Fruit fly (Drosophila melanogaster): ENCODE data around the gene CG7560.

Gene CG7560

dm6 chr3L:11416495-11417272 is 8.3 kb upstream of the CG7560 start (continued):
- TF ChIP-seq CG2875 (GFP tag; optimal IDR thresholded peaks at IDR 0.05), result peak; percentile 89
- TF ChIP-seq maf-S (GFP tag; optimal IDR thresholded peaks at IDR 0.05), result peak; percentile 81
- TF ChIP-seq Dip2 (GFP tag; IDR thresholded peaks at IDR 0.05), result peak; percentile 49
- TF ChIP-seq Sox100B (GFP tag; optimal IDR thresholded peaks at IDR 0.05), result peak; percentile 78
- TF ChIP-seq CG11560 (tag; IDR thresholded peaks at IDR 0.05), result peak; percentile 46; the same call in 2 of the 3 replicates
- TF ChIP-seq CG32532 (GFP tag; IDR thresholded peaks at IDR 0.05), result peak; percentile 80
- TF ChIP-seq Tbp (GFP tag; optimal IDR thresholded peaks at IDR 0.05), result no peak
- no peak for TF ChIP-seq schlank (tag; optimal IDR thresholded peaks at IDR 0.05)
- TF ChIP-seq disco-r (GFP tag; optimal IDR thresholded peaks at IDR 0.05), result peak; percentile 70
- peak; percentile 72 for TF ChIP-seq tio (GFP tag; optimal IDR thresholded peaks at IDR 0.05)
- peak; percentile 86 for TF ChIP-seq sob (GFP tag; IDR thresholded peaks at IDR 0.05)
- TF ChIP-seq CG3281 (GFP tag; optimal IDR thresholded peaks at IDR 0.05), result no peak
- peak; percentile 57 for TF ChIP-seq Atf6 (GFP tag; IDR thresholded peaks at IDR 0.05)
- peak; percentile 88 for TF ChIP-seq btn (GFP tag; optimal IDR thresholded peaks at IDR 0.05)
- peak; percentile 92 for TF ChIP-seq jumu (GFP tag; optimal IDR thresholded peaks at IDR 0.05)
- peak; percentile 58 for TF ChIP-seq Mad (GFP tag; optimal IDR thresholded peaks at IDR 0.05)
- TF ChIP-seq CG1832 (GFP tag; optimal IDR thresholded peaks at IDR 0.05), result no peak
- TF ChIP-seq CG16815 (GFP tag; optimal IDR thresholded peaks at IDR 0.05), result peak; percentile 64
- peak; percentile 76 for TF ChIP-seq CG8281 (tag; optimal IDR thresholded peaks at IDR 0.05)
- peak; percentile 45; the same call in 2 of the 3 replicates for TF ChIP-seq CG17361 (GFP tag; IDR thresholded peaks at IDR 0.05)
- TF ChIP-seq psq (GFP tag; optimal IDR thresholded peaks at IDR 0.05), result peak; percentile 50
- peak; percentile 87 for TF ChIP-seq ATbp (GFP tag; optimal IDR thresholded peaks at IDR 0.05)
- TF ChIP-seq CG10321 (GFP tag; IDR thresholded peaks at IDR 0.05), result peak; percentile 68
- peak; percentile 39 for TF ChIP-seq HLHmδ (GFP tag; optimal IDR thresholded peaks at IDR 0.05)
- TF ChIP-seq CoRest (tag; optimal IDR thresholded peaks at IDR 0.05), result peak; percentile 81
- TF ChIP-seq Hr78 (GFP tag; optimal IDR thresholded peaks at IDR 0.05), result peak in 1 of 2 experiments; percentile 89
- TF ChIP-seq CG18262 (tag; optimal IDR thresholded peaks at IDR 0.05), result no peak
- no peak for TF ChIP-seq fd3F (GFP tag; optimal IDR thresholded peaks at IDR 0.05)
- peak; percentile 79 for TF ChIP-seq org-1 (GFP tag; optimal IDR thresholded peaks at IDR 0.05)
- TF ChIP-seq Taf1 (GFP tag; IDR thresholded peaks at IDR 0.05), result peak; percentile 68
- peak; percentile 81 for TF ChIP-seq az2 (GFP tag; optimal IDR thresholded peaks at IDR 0.05)
- peak; percentile 58 for TF ChIP-seq Dek (tag; optimal IDR thresholded peaks at IDR 0.05)
- peak; percentile 93 for TF ChIP-seq CG1024 (GFP tag; IDR thresholded peaks at IDR 0.05)
- peak; percentile 62 for TF ChIP-seq HHEX (GFP tag; optimal IDR thresholded peaks at IDR 0.05)
- no peak for TF ChIP-seq CG10543 (GFP tag; optimal IDR thresholded peaks at IDR 0.05)
- peak; percentile 72 for TF ChIP-seq CG33557 (GFP tag; optimal IDR thresholded peaks at IDR 0.05)
- TF ChIP-seq CG11695 (GFP tag; IDR thresholded peaks at IDR 0.05), result peak; percentile 84
- TF ChIP-seq H15 (GFP tag; IDR thresholded peaks at IDR 0.05), result peak; percentile 93
- peak; percentile 75 for TF ChIP-seq CG1602 (GFP tag; optimal IDR thresholded peaks at IDR 0.05)
- TF ChIP-seq PHDP (tag; optimal IDR thresholded peaks at IDR 0.05), result peak; percentile 72
- peak; percentile 56 for TF ChIP-seq TFAM (GFP tag; optimal IDR thresholded peaks at IDR 0.05)
- peak; percentile 94 for TF ChIP-seq CG4820 (GFP tag; optimal IDR thresholded peaks at IDR 0.05)
- TF ChIP-seq Optix (GFP tag; IDR thresholded peaks at IDR 0.05), result peak; percentile 96
- peak; percentile 5 for TF ChIP-seq Fer2 (tag; optimal IDR thresholded peaks at IDR 0.05)
- no peak for TF ChIP-seq nom (GFP tag; optimal IDR thresholded peaks at IDR 0.05)
- TF ChIP-seq B-H2 (GFP tag; optimal IDR thresholded peaks at IDR 0.05), result no peak
- TF ChIP-seq gt (GFP tag; IDR thresholded peaks at IDR 0.05), result peak; percentile 93
- peak; percentile 95 for TF ChIP-seq CG3726 (GFP tag; IDR thresholded peaks at IDR 0.05)
- no peak for TF ChIP-seq CG18011 (GFP tag; optimal IDR thresholded peaks at IDR 0.05)
